Worm (Caenorhabditis elegans) whole organism, L4 larva: ENCODE data around the gene srx-12.

Source experiments
- D1046.2 ChIP-seq: fragments of 200-800 bp; sonication (Bioruptor generic); IDR thresholded peaks from 2 replicates; pipeline ENCODE4 v1.3.6; 2022; ENCODE audit warnings: missing genetic modification characterization, missing compliant biosample characterization
- F26F4.8 ChIP-seq: fragments of 200-800 bp; sonication (Bioruptor generic); conservative IDR thresholded peaks from 2 replicates; pipeline ENCODE4 v1.3.6; 2022; ENCODE audit warnings: missing genetic modification characterization, missing compliant biosample characterization
- F37D6.2 ChIP-seq: sonication (generic microtip); optimal IDR thresholded peaks from 2 replicates; lab custom pipeline; 2016; ENCODE audit warnings: mild to moderate bottlenecking, missing genetic modification characterization, missing compliant biosample characterization
- F49E8.2 ChIP-seq: sonication (generic microtip); optimal IDR thresholded peaks from 2 replicates; lab custom pipeline; 2016; ENCODE audit warnings: missing compliant biosample characterization, mild to moderate bottlenecking, missing genetic modification characterization, borderline replicate concordance
- R02D3.7 ChIP-seq: fragments of 150-350 bp; sonication (generic microtip); optimal IDR thresholded peaks from 3 replicates; lab custom pipeline; 2014; ENCODE audit warnings: missing biosample characterization, missing genetic modification characterization
- T26A8.4 ChIP-seq: fragments of 200-800 bp; sonication (Bioruptor generic); IDR thresholded peaks from 2 replicates; pipeline ENCODE4 v1.3.6; 2022; ENCODE audit warnings: missing genetic modification characterization, missing compliant biosample characterization
- Y5F2A.4 ChIP-seq: fragments of 200-800 bp; sonication (Bioruptor generic); optimal IDR thresholded peaks from 2 replicates; lab custom pipeline; 2018; ENCODE audit warnings: mild to moderate bottlenecking, missing genetic modification characterization, missing compliant biosample characterization
- ZK337.2 ChIP-seq: fragments of 200-800 bp; sonication (Bioruptor generic); IDR thresholded peaks from 2 replicates; pipeline ENCODE4 v1.3.6; 2022; ENCODE audit warnings: missing genetic modification reagents, missing genetic modification characterization, missing compliant biosample characterization
- ZK546.5 ChIP-seq, 2 experiments: sonication (generic microtip); optimal IDR thresholded peaks; 2 replicates each; lab custom pipeline; 2017; ENCODE audit warnings: missing biosample characterization in 2 of 2, missing genetic modification characterization in 2 of 2
- ama-1 ChIP-seq: fragments of 150-350 bp; optimal IDR thresholded peaks from 2 replicates; lab custom pipeline; 2014; ENCODE audit warnings: inconsistent platforms, mixed read lengths
- ceh-20 ChIP-seq: fragments of 200-800 bp; sonication (Bioruptor generic); IDR thresholded peaks from 2 replicates; pipeline ENCODE4 v1.3.6; 2022; ENCODE audit warnings: missing genetic modification reagents, missing genetic modification characterization, missing compliant biosample characterization
- ceh-28 ChIP-seq: fragments of 150-350 bp; optimal IDR thresholded peaks from 2 replicates; lab custom pipeline; 2014; ENCODE audit warnings: missing biosample characterization, missing genetic modification reagents, missing genetic modification characterization
- cey-2 ChIP-seq: sonication (generic microtip); optimal IDR thresholded peaks from 3 replicates; lab custom pipeline; 2017; ENCODE audit warnings: missing genetic modification characterization, mild to moderate bottlenecking, missing compliant biosample characterization, antibody characterized with exemption, borderline replicate concordance; ENCODE audit not compliant: insufficient read depth
- ctbp-1 ChIP-seq: fragments of 200-800 bp; sonication (Bioruptor generic); IDR thresholded peaks from 2 replicates; pipeline ENCODE4 v1.3.6; 2022; ENCODE audit warnings: missing genetic modification reagents, missing genetic modification characterization, missing compliant biosample characterization
- dmd-6 ChIP-seq: fragments of 200-800 bp; sonication (Bioruptor generic); IDR thresholded peaks from 2 replicates; pipeline ENCODE4 v1.3.6; 2022; ENCODE audit warnings: missing genetic modification reagents, missing genetic modification characterization, missing compliant biosample characterization
- dmd-8 ChIP-seq: fragments of 200-800 bp; sonication (Bioruptor generic); IDR thresholded peaks from 2 replicates; pipeline ENCODE4 v1.3.6; 2022; ENCODE audit warnings: missing genetic modification characterization, missing compliant biosample characterization
- dpl-1 ChIP-seq: fragments of 150-350 bp; optimal IDR thresholded peaks from 2 replicates; lab custom pipeline; 2014; ENCODE audit warnings: missing biosample characterization, missing genetic modification reagents, missing genetic modification characterization
- duxl-1 ChIP-seq: sonication (generic microtip); optimal IDR thresholded peaks from 2 replicates; lab custom pipeline; 2016; ENCODE audit warnings: mild to moderate bottlenecking, missing genetic modification characterization, moderate library complexity, missing compliant biosample characterization; ENCODE audit not compliant: poor library complexity
- egl-27 ChIP-seq: sonication (generic microtip); optimal IDR thresholded peaks from 3 replicates; lab custom pipeline; 2017; ENCODE audit warnings: missing biosample characterization, missing genetic modification reagents, missing genetic modification characterization
- fkh-10 ChIP-seq: fragments of 150-350 bp; optimal IDR thresholded peaks from 2 replicates; lab custom pipeline; 2014; ENCODE audit warnings: missing biosample characterization, missing genetic modification reagents, missing genetic modification characterization
- fos-1 ChIP-seq: fragments of 150-350 bp; optimal IDR thresholded peaks from 2 replicates; lab custom pipeline; 2014; ENCODE audit warnings: missing biosample characterization, missing genetic modification characterization
- gei-8 ChIP-seq: fragments of 200-800 bp; sonication (Bioruptor generic); optimal IDR thresholded peaks from 2 replicates; lab custom pipeline; 2018; ENCODE audit warnings: mild to moderate bottlenecking, missing genetic modification characterization, missing compliant biosample characterization
- hlh-11 ChIP-seq: fragments of 200-800 bp; sonication (Bioruptor generic); optimal IDR thresholded peaks from 2 replicates; lab custom pipeline; 2018; ENCODE audit warnings: mild to moderate bottlenecking, missing genetic modification characterization, missing compliant biosample characterization
- lim-7 ChIP-seq: fragments of 200-800 bp; sonication (Bioruptor generic); IDR thresholded peaks from 2 replicates; pipeline ENCODE4 v1.3.6; 2022; ENCODE audit warnings: missing genetic modification characterization, missing compliant biosample characterization
- lin-1 ChIP-seq: fragments of 200-800 bp; sonication (Bioruptor generic); IDR thresholded peaks from 2 replicates; pipeline ENCODE4 v1.3.6; 2022; ENCODE audit warnings: missing genetic modification reagents, missing genetic modification characterization, missing compliant biosample characterization
- lin-13 ChIP-seq: fragments of 150-350 bp; optimal IDR thresholded peaks from 2 replicates; lab custom pipeline; 2014; ENCODE audit warnings: missing biosample characterization, missing genetic modification reagents, missing genetic modification characterization
- lin-29 ChIP-seq: fragments of 200-800 bp; sonication (Bioruptor generic); IDR thresholded peaks from 2 replicates; pipeline ENCODE4 v1.3.6; 2022; ENCODE audit warnings: missing genetic modification reagents, missing genetic modification characterization, missing compliant biosample characterization
- lsy-2 ChIP-seq, 2 experiments: fragments of 150-350 bp in 1 of 2; sonication (generic microtip) in 1 of 2; optimal IDR thresholded peaks; 2 replicates each; lab custom pipeline; 2014 to 2017; ENCODE audit warnings: missing biosample characterization in 2 of 2, missing genetic modification characterization in 2 of 2
- madf-9 ChIP-seq: fragments of 200-800 bp; sonication (Bioruptor generic); conservative IDR thresholded peaks from 2 replicates; pipeline ENCODE4 v1.3.6; 2022; ENCODE audit warnings: missing genetic modification reagents, missing genetic modification characterization, missing compliant biosample characterization
- mdl-1 ChIP-seq, 2 experiments: fragments of 150-350 bp in 1 of 2; sonication (generic microtip) in 1 of 2; optimal IDR thresholded peaks; 2 replicates each; lab custom pipeline; 2014 to 2017; ENCODE audit warnings: missing biosample characterization in 2 of 2, missing genetic modification characterization in 2 of 2
- mep-1 ChIP-seq: fragments of 150-350 bp; sonication (generic microtip); optimal IDR thresholded peaks from 3 replicates; lab custom pipeline; 2014; ENCODE audit warnings: missing biosample characterization, missing genetic modification characterization
- mes-2 ChIP-seq: sonication (generic microtip); optimal IDR thresholded peaks from 2 replicates; lab custom pipeline; 2016; ENCODE audit warnings: missing genotype, mild to moderate bottlenecking, missing genetic modification characterization, missing compliant biosample characterization; ENCODE audit not compliant: poor library complexity, severe bottlenecking
- mxl-3 ChIP-seq: fragments of 200-800 bp; sonication (Bioruptor generic); optimal IDR thresholded peaks from 2 replicates; lab custom pipeline; 2018; ENCODE audit warnings: mild to moderate bottlenecking, missing genetic modification characterization, missing compliant biosample characterization
- nhr-10 ChIP-seq: fragments of 150-350 bp; optimal IDR thresholded peaks from 2 replicates; lab custom pipeline; 2014; ENCODE audit warnings: missing biosample characterization, missing genetic modification characterization
- nhr-11 ChIP-seq: fragments of 150-350 bp; optimal IDR thresholded peaks from 2 replicates; lab custom pipeline; 2014; ENCODE audit warnings: missing biosample characterization, missing genetic modification characterization
- nhr-111 ChIP-seq: fragments of 200-800 bp; sonication (Bioruptor generic); optimal IDR thresholded peaks from 2 replicates; lab custom pipeline; 2018; ENCODE audit warnings: mild to moderate bottlenecking, missing genetic modification characterization, missing compliant biosample characterization
- nhr-237 ChIP-seq: sonication (generic microtip); optimal IDR thresholded peaks from 2 replicates; lab custom pipeline; 2017; ENCODE audit warnings: missing biosample characterization, missing genetic modification characterization
- nhr-41 ChIP-seq: fragments of 200-800 bp; sonication (Bioruptor generic); IDR thresholded peaks from 2 replicates; pipeline ENCODE4 v1.3.6; 2022; ENCODE audit warnings: missing genetic modification reagents, missing genetic modification characterization, missing compliant biosample characterization
- nhr-42 ChIP-seq: fragments of 200-800 bp; sonication (Bioruptor generic); IDR thresholded peaks from 2 replicates; pipeline ENCODE4 v1.3.6; 2022; ENCODE audit warnings: missing genetic modification characterization, missing compliant biosample characterization
- nhr-48 ChIP-seq: sonication (generic microtip); optimal IDR thresholded peaks from 2 replicates; lab custom pipeline; 2016; ENCODE audit warnings: mild to moderate bottlenecking, missing genetic modification characterization, missing compliant biosample characterization
- nhr-77 ChIP-seq: fragments of 150-350 bp; optimal IDR thresholded peaks from 2 replicates; lab custom pipeline; 2014; ENCODE audit warnings: missing biosample characterization, missing genetic modification characterization
- pha-4 ChIP-seq, 2 experiments: fragments of 150-350 bp in 1 of 2; fragments of 200-800 bp in 1 of 2; sonication (Bioruptor generic) in 1 of 2; IDR thresholded peaks in 1 of 2; optimal IDR thresholded peaks in 1 of 2; 2 replicates each; pipeline versions ENCODE4 v1.3.6 to Lab custom; 2014 to 2022; ENCODE audit warnings: missing genetic modification characterization in 2 of 2, missing genetic modification reagents in 2 of 2, missing biosample characterization in 1 of 2, missing compliant biosample characterization in 1 of 2
- pqm-1 ChIP-seq: sonication (generic microtip); optimal IDR thresholded peaks from 2 replicates; lab custom pipeline; 2017; ENCODE audit warnings: missing biosample characterization, missing genetic modification characterization
- set-16 ChIP-seq: fragments of 200-800 bp; sonication (Bioruptor generic); IDR thresholded peaks from 2 replicates; pipeline ENCODE4 v1.3.6; 2022; ENCODE audit warnings: missing genetic modification reagents, missing genetic modification characterization, missing compliant biosample characterization
- tra-1 ChIP-seq: fragments of 200-800 bp; sonication (Bioruptor generic); IDR thresholded peaks from 2 replicates; pipeline ENCODE4 v1.3.6; 2022; ENCODE audit warnings: missing genetic modification reagents, missing genetic modification characterization, missing compliant biosample characterization
- unc-39 ChIP-seq: sonication (generic microtip); optimal IDR thresholded peaks from 2 replicates; lab custom pipeline; 2017; ENCODE audit warnings: missing biosample characterization, missing genetic modification characterization
- unc-62 ChIP-seq, 3 experiments: fragments of 150-350 bp in 1 of 3; sonication (generic microtip); optimal IDR thresholded peaks in 2 of 3; peaks in 1 of 3; 1 replicate in 1 of 3; 2 replicates in 2 of 3; lab custom pipeline; 2014 to 2017; ENCODE audit warnings: missing biosample characterization in 3 of 3, missing genetic modification characterization in 3 of 3, missing genetic modification reagents in 3 of 3, missing genotype in 1 of 3
- zfp-2 ChIP-seq: sonication (generic microtip); optimal IDR thresholded peaks from 2 replicates; lab custom pipeline; 2016; ENCODE audit warnings: mild to moderate bottlenecking, missing genetic modification characterization, missing compliant biosample characterization
- zfp-3 ChIP-seq: fragments of 200-800 bp; sonication (Bioruptor generic); conservative IDR thresholded peaks from 2 replicates; pipeline ENCODE4 v1.3.6; 2022; ENCODE audit warnings: missing genetic modification reagents, missing genetic modification characterization, missing compliant biosample characterization
- ztf-7 ChIP-seq: fragments of 150-350 bp; optimal IDR thresholded peaks from 2 replicates; lab custom pipeline; 2014; ENCODE audit warnings: missing biosample characterization, missing genetic modification characterization

Gene srx-12

DNA sequence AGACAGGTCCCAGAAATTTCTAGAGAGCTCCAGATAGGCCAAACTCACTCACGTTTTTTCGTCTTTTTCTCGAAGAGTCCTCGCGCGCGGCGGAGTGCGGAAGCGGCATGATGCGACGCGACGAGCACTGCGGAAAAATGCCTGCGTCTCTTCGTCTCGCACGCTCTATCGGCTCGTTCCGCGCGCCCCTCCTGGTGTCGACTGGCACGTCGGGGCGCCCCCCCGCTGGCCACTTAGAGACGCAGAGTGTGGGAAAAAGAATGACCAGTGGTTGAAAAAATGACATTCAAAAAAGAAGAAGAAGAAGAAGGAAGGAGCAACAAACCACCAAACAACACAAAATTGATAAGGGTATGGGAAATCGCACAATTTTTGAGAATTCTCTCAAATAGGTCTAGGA, 21.6 kb downstream of the srx-12 start, which contains the start of gene znf-782 (continued):
- no peak for TF ChIP-seq ceh-20 (GFP tag; lab: Robert Waterston, UW)
- 0 out of 2 replicates have a peak, but pooled peaks have one; percentile 6 for TF ChIP-seq lin-29
- TF ChIP-seq ama-1 (lab: Kevin White, UChicago) = no peak
- TF ChIP-seq mdl-1 (tag; optimal IDR thresholded peaks at IDR 0.05; lab: Kevin White, UChicago) = peak; percentile 11 to 56
- TF ChIP-seq Y5F2A.4 = no peak
- TF ChIP-seq lin-1 (GFP tag; lab: Robert Waterston, UW) = peak; percentile 51; the same call in 1 of the 2 replicates
- no peak for TF ChIP-seq zfp-2 (tag; lab: Kevin White, UChicago)
- TF ChIP-seq set-16 (GFP tag; lab: Robert Waterston, UW) = peak; percentile 99
- no peak for TF ChIP-seq R02D3.7 (tag; lab: Kevin White, UChicago)
- TF ChIP-seq nhr-77 = peak; percentile 55
- peak; percentile 95 for TF ChIP-seq hlh-11 (tag; lab: Kevin White, UChicago)
- TF ChIP-seq unc-62 (GFP tag; optimal IDR thresholded peaks at IDR 0.05 in 1 of 2; lab: Kevin White, UChicago) = no peak
- TF ChIP-seq unc-62 (tag; optimal IDR thresholded peaks at IDR 0.05; lab: Kevin White, UChicago) = no peak
- peak; percentile 59 for TF ChIP-seq T26A8.4 (GFP tag; lab: Robert Waterston, UW)
- TF ChIP-seq nhr-10 (tag; lab: Kevin White, UChicago) = no peak
- peak; percentile 41; the same call in 1 of the 2 replicates for TF ChIP-seq dmd-6 (GFP tag; lab: Robert Waterston, UW)
- no peak for TF ChIP-seq ztf-7 (tag; lab: Kevin White, UChicago)
- TF ChIP-seq fkh-10 (GFP tag; lab: Kevin White, UChicago) = no peak
- no peak for TF ChIP-seq ZK546.5 (tag; optimal IDR thresholded peaks at IDR 0.05; lab: Kevin White, UChicago)
- peak; percentile 65 for TF ChIP-seq nhr-48 (tag; lab: Kevin White, UChicago)
- no peak for TF ChIP-seq nhr-11 (tag; lab: Kevin White, UChicago)
- peak in 1 of 2 experiments; percentile 1 for TF ChIP-seq lsy-2 (tag; optimal IDR thresholded peaks at IDR 0.05; lab: Kevin White, UChicago)
- TF ChIP-seq mep-1 (tag; lab: Kevin White, UChicago) = no peak
- TF ChIP-seq nhr-41 (GFP tag; lab: Robert Waterston, UW) = 0 out of 2 replicates have a peak, but pooled peaks have one; percentile 27
- no peak for TF ChIP-seq egl-27 (tag; lab: Kevin White, UChicago)
- TF ChIP-seq ZK337.2 (GFP tag; lab: Robert Waterston, UW) = no peak
- TF ChIP-seq F26F4.8 = no peak
- TF ChIP-seq F37D6.2 (tag; lab: Kevin White, UChicago) = peak; percentile 65
- TF ChIP-seq ceh-28 (tag; lab: Kevin White, UChicago) = no peak
- no peak for TF ChIP-seq cey-2
- TF ChIP-seq pqm-1 (tag; lab: Kevin White, UChicago) = peak; percentile 47
- TF ChIP-seq fos-1 (tag; lab: Kevin White, UChicago) = no peak
- TF ChIP-seq gei-8 (GFP tag; lab: Kevin White, UChicago) = no peak
- TF ChIP-seq zfp-3 = no peak
- TF ChIP-seq ctbp-1 (GFP tag; lab: Robert Waterston, UW) = peak; percentile 65
- no peak for TF ChIP-seq lin-13 (GFP tag; lab: Kevin White, UChicago)
- peak; percentile 95 for TF ChIP-seq madf-9 (GFP tag; lab: Robert Waterston, UW)
- no peak for TF ChIP-seq D1046.2 (GFP tag; lab: Robert Waterston, UW)
- peak; percentile 60; the same call in 1 of the 2 replicates for TF ChIP-seq dmd-8
- no peak for TF ChIP-seq tra-1 (GFP tag; lab: Robert Waterston, UW)
- peak; percentile 41 for TF ChIP-seq nhr-111 (GFP tag; lab: Kevin White, UChicago)
- no peak for TF ChIP-seq lim-7
- TF ChIP-seq dpl-1 (GFP tag; lab: Kevin White, UChicago) = no peak
- TF ChIP-seq F49E8.2 (tag; lab: Kevin White, UChicago) = no peak
- peak; percentile 8 for TF ChIP-seq mxl-3 (GFP tag; lab: Kevin White, UChicago)
- TF ChIP-seq pha-4 (GFP tag; IDR thresholded peaks at IDR 0.05; lab: Robert Waterston, UW) = peak; percentile 67; the same call in 1 of the 2 replicates
- no peak for TF ChIP-seq pha-4 (tag; optimal IDR thresholded peaks at IDR 0.05; lab: Kevin White, UChicago)
- TF ChIP-seq nhr-237 = no peak
- TF ChIP-seq nhr-42 (GFP tag; lab: Robert Waterston, UW) = no peak
- TF ChIP-seq unc-39 (tag; lab: Kevin White, UChicago) = no peak
- TF ChIP-seq duxl-1 = no peak
- TF ChIP-seq mes-2 (tag; lab: Kevin White, UChicago) = peak; percentile 30
